Worm (Caenorhabditis elegans) whole organism, young adult: Measurements from ENCODE around the gene mes-6.

ENCODE experiments used
- F33H1.4 ChIP-seq: fragments of 200-800 bp; sonication (Bioruptor generic); IDR thresholded peaks from 2 replicates; pipeline ENCODE4 v1.3.6; 2022; ENCODE audit warnings: missing genetic modification reagents, missing genetic modification characterization, missing compliant biosample characterization
- Y67H2A.10 ChIP-seq: fragments of 200-800 bp; sonication (Bioruptor generic); conservative IDR thresholded peaks from 2 replicates; pipeline ENCODE4 v1.3.6; 2022; ENCODE audit warnings: missing genetic modification reagents, missing genetic modification characterization, missing compliant biosample characterization
- ama-1 ChIP-seq, 3 experiments: fragments of 150-350 bp in 1 of 3; sonication (generic microtip) in 2 of 3; optimal IDR thresholded peaks; 2 replicates each; lab custom pipeline; 2014 to 2018; ENCODE audit warnings: missing biosample characterization in 2 of 3, missing genetic modification characterization in 2 of 3, missing genetic modification reagents in 2 of 3
- aptf-2 ChIP-seq: fragments of 200-800 bp; sonication (Bioruptor generic); conservative IDR thresholded peaks from 2 replicates; pipeline ENCODE4 v1.3.6; 2022; ENCODE audit warnings: missing genetic modification reagents, missing genetic modification characterization, missing compliant biosample characterization
- attf-3 ChIP-seq: fragments of 200-800 bp; sonication (Bioruptor generic); conservative IDR thresholded peaks from 2 replicates; pipeline ENCODE4 v1.3.6; 2022; ENCODE audit warnings: missing genetic modification reagents, missing genetic modification characterization, missing compliant biosample characterization
- egl-18 ChIP-seq: fragments of 200-800 bp; sonication (Bioruptor generic); IDR thresholded peaks from 2 replicates; pipeline ENCODE4 v1.3.6; 2022; ENCODE audit warnings: missing genetic modification reagents, missing genetic modification characterization, missing compliant biosample characterization
- gei-17 ChIP-seq: fragments of 200-800 bp; sonication (Bioruptor generic); optimal IDR thresholded peaks from 2 replicates; lab custom pipeline; 2018; ENCODE audit warnings: mild to moderate bottlenecking, missing genetic modification characterization, missing compliant biosample characterization
- lag-1 ChIP-seq: fragments of 200-800 bp; sonication (Bioruptor generic); IDR thresholded peaks from 2 replicates; pipeline ENCODE4 v1.3.6; 2022; ENCODE audit warnings: missing genetic modification reagents, missing genetic modification characterization, missing compliant biosample characterization
- mcd-1 ChIP-seq: fragments of 200-800 bp; sonication (Bioruptor generic); IDR thresholded peaks from 2 replicates; pipeline ENCODE4 v1.3.6; 2022; ENCODE audit warnings: missing genetic modification reagents, missing genetic modification characterization, missing compliant biosample characterization
- nfya-1 ChIP-seq: sonication (generic microtip); optimal IDR thresholded peaks from 2 replicates; lab custom pipeline; 2017; ENCODE audit warnings: antibody characterized with exemption, missing compliant biosample characterization, missing genetic modification characterization, borderline replicate concordance; ENCODE audit not compliant: insufficient read depth
- unc-62 ChIP-seq: fragments of 150-350 bp; optimal IDR thresholded peaks from 2 replicates; lab custom pipeline; 2014; ENCODE audit warnings: missing biosample characterization, missing genetic modification reagents, missing genetic modification characterization
- zim-3 ChIP-seq: sonication (generic microtip); optimal IDR thresholded peaks from 2 replicates; lab custom pipeline; 2017; ENCODE audit warnings: mild to moderate bottlenecking, missing genetic modification characterization, moderate library complexity, missing compliant biosample characterization

ce11 chrIV:8476166-8476565 lies 34.9 kb upstream of the mes-6 start:
- no peak for TF ChIP-seq ama-1 (optimal IDR thresholded peaks at IDR 0.05; lab: Kevin White, UChicago)
- no peak for TF ChIP-seq ama-1 (GFP tag; optimal IDR thresholded peaks at IDR 0.05; lab: Kevin White, UChicago)
- no peak for TF ChIP-seq mcd-1 (GFP tag; lab: Robert Waterston, UW)
- TF ChIP-seq aptf-2 (GFP tag; lab: Robert Waterston, UW): no peak
- TF ChIP-seq nfya-1 (tag; lab: Kevin White, UChicago): no peak
- TF ChIP-seq egl-18: no peak
- no peak for TF ChIP-seq unc-62 (GFP tag; lab: Kevin White, UChicago)
- no peak for TF ChIP-seq F33H1.4 (GFP tag; lab: Robert Waterston, UW)
- TF ChIP-seq Y67H2A.10 (GFP tag; lab: Robert Waterston, UW): no peak
- no peak for TF ChIP-seq lag-1 (GFP tag; lab: Robert Waterston, UW)
- TF ChIP-seq gei-17: no peak
- TF ChIP-seq attf-3 (GFP tag; lab: Robert Waterston, UW): no peak
- no peak for TF ChIP-seq zim-3 (tag; lab: Kevin White, UChicago)
